Fruit fly (Drosophila melanogaster): Measurements from ENCODE around the gene CG14238.

- TF ChIP-seq eg (GFP tag; IDR thresholded peaks at IDR 0.05) = no peak
- TF ChIP-seq Smox (GFP tag; optimal IDR thresholded peaks at IDR 0.05) = no peak
- TF ChIP-seq Sox15 (GFP tag; optimal IDR thresholded peaks at IDR 0.05) = no peak
- TF ChIP-seq CG6854 (GFP tag; optimal IDR thresholded peaks at IDR 0.05) = no peak
- no peak for TF ChIP-seq pdm3 (GFP tag; optimal IDR thresholded peaks at IDR 0.05)
- TF ChIP-seq CG3919 (GFP tag; optimal IDR thresholded peaks at IDR 0.05) = no peak
- TF ChIP-seq CG3032 (tag; optimal IDR thresholded peaks at IDR 0.05) = no peak
- no peak for TF ChIP-seq CG10669 (GFP tag; optimal IDR thresholded peaks at IDR 0.05)
Measured at dm6 chr3R:26413788-26414187, 44.3 kb upstream of the CG14238 start, which contains the start of gene Ald2.
